Fruit fly (Drosophila melanogaster): ENCODE results near the gene CG17544.

CG17544 gene

dm6 chr2L:19342767-19343166 lies 55.5 kb downstream of the CG17544 start (continued):
- TF ChIP-seq Met (GFP tag; optimal IDR thresholded peaks at IDR 0.05): peak; percentile 43
- TF ChIP-seq CG8319 (GFP tag; optimal IDR thresholded peaks at IDR 0.05): peak; percentile 11
- TF ChIP-seq vri (GFP tag; optimal IDR thresholded peaks at IDR 0.05): no peak
- peak; percentile 32 for TF ChIP-seq achi (GFP tag; optimal IDR thresholded peaks at IDR 0.05)
- TF ChIP-seq CG9139 (GFP tag; optimal IDR thresholded peaks at IDR 0.05): no peak
- TF ChIP-seq fkh (GFP tag; optimal IDR thresholded peaks at IDR 0.05): no peak
- TF ChIP-seq CG6808 (GFP tag; optimal IDR thresholded peaks at IDR 0.05): peak; percentile 30
- peak; percentile 9 for TF ChIP-seq CG4318 (GFP tag; optimal IDR thresholded peaks at IDR 0.05)
- TF ChIP-seq CG32006 (GFP tag; optimal IDR thresholded peaks at IDR 0.05): peak; percentile 48
- peak; percentile 47 for TF ChIP-seq Hr4 (GFP tag; optimal IDR thresholded peaks at IDR 0.05)
- peak in 1 of 2 experiments; percentile 18 for TF ChIP-seq ss (GFP tag; optimal IDR thresholded peaks at IDR 0.05)
- TF ChIP-seq CG6276 (GFP tag; optimal IDR thresholded peaks at IDR 0.05): no peak
- peak; percentile 4 for TF ChIP-seq CG6792 (GFP tag; optimal IDR thresholded peaks at IDR 0.05)
- no peak for TF ChIP-seq CG6163 (GFP tag; IDR thresholded peaks at IDR 0.05)
- no peak for TF ChIP-seq CG31627 (GFP tag; optimal IDR thresholded peaks at IDR 0.05)
- no peak for TF ChIP-seq fd85E (GFP tag; optimal IDR thresholded peaks at IDR 0.05)

- peak; percentile 86 for TF ChIP-seq pdm3 (GFP tag; optimal IDR thresholded peaks at IDR 0.05)
- TF ChIP-seq CG6163 (GFP tag; IDR thresholded peaks at IDR 0.05): peak; percentile 87
- peak; percentile 81 for TF ChIP-seq Lpt (GFP tag; optimal IDR thresholded peaks at IDR 0.05)
- TF ChIP-seq CG32006 (GFP tag; optimal IDR thresholded peaks at IDR 0.05): peak; percentile 81
- peak; percentile 84 for TF ChIP-seq achi (GFP tag; optimal IDR thresholded peaks at IDR 0.05)
- peak; percentile 90 for TF ChIP-seq fd59A (GFP tag; optimal IDR thresholded peaks at IDR 0.05)
- no peak for TF ChIP-seq Sox102F (GFP tag; optimal IDR thresholded peaks at IDR 0.05)
- peak; percentile 89 for TF ChIP-seq Sox14 (GFP tag; optimal IDR thresholded peaks at IDR 0.05)
- TF ChIP-seq CG6854 (GFP tag; optimal IDR thresholded peaks at IDR 0.05): no peak
- TF ChIP-seq CG6276 (GFP tag; optimal IDR thresholded peaks at IDR 0.05): peak; percentile 68
- TF ChIP-seq CG10669 (GFP tag; optimal IDR thresholded peaks at IDR 0.05): peak; percentile 92
- TF ChIP-seq cyc (GFP tag; optimal IDR thresholded peaks at IDR 0.05): no peak
- TF ChIP-seq Ets21C (GFP tag; optimal IDR thresholded peaks at IDR 0.05): no peak
- no peak for TF ChIP-seq Smox (GFP tag; optimal IDR thresholded peaks at IDR 0.05)
- TF ChIP-seq Hr4 (GFP tag; optimal IDR thresholded peaks at IDR 0.05): peak; percentile 86
- peak; percentile 56 for TF ChIP-seq dac (GFP tag; optimal IDR thresholded peaks at IDR 0.05)
- peak; percentile 83 for TF ChIP-seq Gug (GFP tag; IDR thresholded peaks at IDR 0.05)
- TF ChIP-seq spab (GFP tag; optimal IDR thresholded peaks at IDR 0.05): peak; percentile 92
- TF ChIP-seq OdsH (GFP tag; optimal IDR thresholded peaks at IDR 0.05): peak; percentile 82
- peak; percentile 90 for TF ChIP-seq dsx (GFP tag; optimal IDR thresholded peaks at IDR 0.05; ENCODE audit: poor library complexity, severe bottlenecking)
- peak; percentile 93 for TF ChIP-seq CG6808 (GFP tag; optimal IDR thresholded peaks at IDR 0.05)
- TF ChIP-seq CG7368 (GFP tag; optimal IDR thresholded peaks at IDR 0.05): peak; percentile 75
- TF ChIP-seq vri (GFP tag; optimal IDR thresholded peaks at IDR 0.05): no peak
- TF ChIP-seq Blimp-1 (GFP tag; optimal IDR thresholded peaks at IDR 0.05): no peak
- peak; percentile 95 for TF ChIP-seq CG10631 (GFP tag; optimal IDR thresholded peaks at IDR 0.05)
- peak; percentile 82 for TF ChIP-seq CG3919 (GFP tag; optimal IDR thresholded peaks at IDR 0.05)
- peak; percentile 82 to 85 for TF ChIP-seq salr (GFP tag; optimal IDR thresholded peaks at IDR 0.05)
- TF ChIP-seq fd85E (GFP tag; optimal IDR thresholded peaks at IDR 0.05): peak; percentile 0
- TF ChIP-seq CG8319 (GFP tag; optimal IDR thresholded peaks at IDR 0.05): peak; percentile 69
- TF ChIP-seq topi (GFP tag; optimal IDR thresholded peaks at IDR 0.05): peak; percentile 36
- peak; percentile 77 to 86 for TF ChIP-seq ss (GFP tag; optimal IDR thresholded peaks at IDR 0.05)
- TF ChIP-seq Eip75B (GFP tag; optimal IDR thresholded peaks at IDR 0.05): peak; percentile 91
- peak; percentile 34 for TF ChIP-seq lz (GFP tag; optimal IDR thresholded peaks at IDR 0.05)
- peak; percentile 47 for TF ChIP-seq esn (GFP tag; optimal IDR thresholded peaks at IDR 0.05)
- TF ChIP-seq CG8119 (GFP tag; IDR thresholded peaks at IDR 0.05): peak; percentile 87
- peak; percentile 78 for TF ChIP-seq CG11762 (GFP tag; optimal IDR thresholded peaks at IDR 0.05; ENCODE audit: insufficient read depth)
- TF ChIP-seq CG34406 (GFP tag; optimal IDR thresholded peaks at IDR 0.05): peak; percentile 57
- TF ChIP-seq Met (GFP tag; optimal IDR thresholded peaks at IDR 0.05): peak; percentile 7
- peak; percentile 66 for TF ChIP-seq CG4318 (GFP tag; optimal IDR thresholded peaks at IDR 0.05)
- peak; percentile 66 for TF ChIP-seq CG8632 (GFP tag; optimal IDR thresholded peaks at IDR 0.05)
- TF ChIP-seq CG16779 (tag; optimal IDR thresholded peaks at IDR 0.05): peak; percentile 72
- no peak for TF ChIP-seq CG11902 (GFP tag; optimal IDR thresholded peaks at IDR 0.05)
- TF ChIP-seq CG1621 (tag; optimal IDR thresholded peaks at IDR 0.05): peak; percentile 95
- TF ChIP-seq CG6792 (GFP tag; optimal IDR thresholded peaks at IDR 0.05): peak; percentile 76
These were observed 56.3 kb downstream of the CG17544 start for dm6 chr2L:19342018-19342417.

All from whole organism, prepupa.